Worm (Caenorhabditis elegans) whole organism, L1 larva: ENCODE data around the gene F49E8.6.

Source experiments
- C04F5.9 ChIP-seq: sonication (generic microtip); optimal IDR thresholded peaks from 2 replicates; lab custom pipeline; 2016; ENCODE audit warnings: missing genetic modification characterization, missing compliant biosample characterization
- C16A3.4 ChIP-seq: fragments of 150-350 bp; optimal IDR thresholded peaks from 2 replicates; lab custom pipeline; 2014; ENCODE audit warnings: missing biosample characterization, missing genetic modification characterization
- C34B4.2 ChIP-seq: sonication (generic microtip); optimal IDR thresholded peaks from 2 replicates; lab custom pipeline; 2017; ENCODE audit warnings: mild to moderate bottlenecking, missing genetic modification characterization, missing compliant biosample characterization
- blmp-1 ChIP-seq: fragments of 150-350 bp; optimal IDR thresholded peaks from 2 replicates; lab custom pipeline; 2014; ENCODE audit warnings: missing biosample characterization, missing genetic modification characterization
- ceh-8 ChIP-seq: fragments of 200-800 bp; sonication (Bioruptor generic); optimal IDR thresholded peaks from 2 replicates; lab custom pipeline; 2018; ENCODE audit warnings: mild to moderate bottlenecking, missing genetic modification characterization, moderate library complexity, missing compliant biosample characterization
- ceh-88 ChIP-seq: fragments of 200-800 bp; sonication (Bioruptor generic); IDR thresholded peaks from 2 replicates; pipeline ENCODE4 v1.3.6; 2022; ENCODE audit warnings: missing genetic modification characterization, missing compliant biosample characterization
- ceh-90 ChIP-seq: sonication (generic microtip); optimal IDR thresholded peaks from 2 replicates; lab custom pipeline; 2016; ENCODE audit warnings: missing genetic modification characterization, missing compliant biosample characterization
- dpl-1 ChIP-seq, 3 experiments: fragments of 150-350 bp in 2 of 3; sonication (generic microtip) in 1 of 3; optimal IDR thresholded peaks; 2 replicates each; lab custom pipeline; 2014 to 2017; ENCODE audit warnings: missing biosample characterization in 3 of 3, missing genetic modification characterization in 3 of 3, missing genetic modification reagents in 3 of 3
- efl-1 ChIP-seq, 4 experiments: fragments of 150-350 bp; optimal IDR thresholded peaks in 3 of 4; peaks in 1 of 4; 1 replicate in 1 of 4; 2 replicates in 3 of 4; lab custom pipeline; 2014; ENCODE audit warnings: missing biosample characterization in 2 of 4, missing genetic modification characterization in 2 of 4, missing genetic modification reagents in 2 of 4
- efl-3 ChIP-seq: fragments of 200-800 bp; sonication (Bioruptor generic); optimal IDR thresholded peaks from 2 replicates; lab custom pipeline; 2018; ENCODE audit warnings: mild to moderate bottlenecking, missing genetic modification characterization, missing compliant biosample characterization
- egl-13 ChIP-seq: sonication (generic microtip); optimal IDR thresholded peaks from 2 replicates; lab custom pipeline; 2016; ENCODE audit warnings: missing genotype, missing genetic modification reagents, missing genetic modification characterization, missing compliant biosample characterization
- egl-27 ChIP-seq, 2 experiments: fragments of 150-350 bp in 1 of 2; sonication (generic microtip); optimal IDR thresholded peaks; 3 replicates each; lab custom pipeline; 2017 to 2018; ENCODE audit warnings: missing biosample characterization in 2 of 2, missing genetic modification characterization in 2 of 2, missing genetic modification reagents in 2 of 2
- elt-2 ChIP-seq: sonication (generic microtip); optimal IDR thresholded peaks from 2 replicates; lab custom pipeline; 2016; ENCODE audit warnings: missing genetic modification characterization, mild to moderate bottlenecking, inconsistent platforms, missing compliant biosample characterization, missing genetic modification reagents
- elt-3 ChIP-seq, 6 experiments: fragments of 150-350 bp in 1 of 6; sonication (generic microtip); optimal IDR thresholded peaks; 2 replicates each; lab custom pipeline; 2017 to 2018; ENCODE audit warnings: missing biosample characterization in 6 of 6, missing genetic modification characterization in 6 of 6, inconsistent platforms in 1 of 6
- fkh-10 ChIP-seq: sonication (generic microtip); optimal IDR thresholded peaks from 2 replicates; lab custom pipeline; 2017; ENCODE audit warnings: missing biosample characterization, missing genetic modification reagents, missing genetic modification characterization
- fkh-4 ChIP-seq: sonication (generic microtip); optimal IDR thresholded peaks from 2 replicates; lab custom pipeline; 2016; ENCODE audit warnings: missing compliant biosample characterization, missing genetic modification characterization, borderline replicate concordance
- grh-1 ChIP-seq: fragments of 200-800 bp; sonication (Bioruptor generic); IDR thresholded peaks from 2 replicates; pipeline ENCODE4 v1.3.6; 2022; ENCODE audit warnings: missing genetic modification reagents, missing genetic modification characterization, missing compliant biosample characterization
- hlh-17 ChIP-seq: fragments of 200-800 bp; sonication (Bioruptor generic); optimal IDR thresholded peaks from 2 replicates; lab custom pipeline; 2018; ENCODE audit warnings: missing genetic modification characterization, mild to moderate bottlenecking, missing compliant biosample characterization, moderate library complexity, borderline replicate concordance
- hlh-4 ChIP-seq: sonication (generic microtip); optimal IDR thresholded peaks from 2 replicates; lab custom pipeline; 2016; ENCODE audit warnings: mild to moderate bottlenecking, missing genetic modification characterization, missing compliant biosample characterization
- irx-1 ChIP-seq: sonication (generic microtip); optimal IDR thresholded peaks from 2 replicates; lab custom pipeline; 2016; ENCODE audit warnings: missing genetic modification characterization, missing compliant biosample characterization
- lin-13 ChIP-seq: fragments of 150-350 bp; optimal IDR thresholded peaks from 2 replicates; lab custom pipeline; 2014; ENCODE audit warnings: missing biosample characterization, missing genetic modification reagents, missing genetic modification characterization
- lin-14 ChIP-seq: fragments of 200-800 bp; sonication (Bioruptor generic); optimal IDR thresholded peaks from 2 replicates; lab custom pipeline; 2018; ENCODE audit warnings: mild to moderate bottlenecking, missing genetic modification characterization, moderate library complexity, missing compliant biosample characterization
- lin-15B ChIP-seq: fragments of 150-350 bp; sonication (generic microtip); optimal IDR thresholded peaks from 3 replicates; lab custom pipeline; 2014; ENCODE audit warnings: missing biosample characterization, missing genetic modification characterization
- lin-35 ChIP-seq, 2 experiments: fragments of 150-350 bp; optimal IDR thresholded peaks; 2 replicates each; lab custom pipeline; 2014; ENCODE audit warnings: missing biosample characterization in 2 of 2, missing genetic modification characterization in 2 of 2, missing genetic modification reagents in 2 of 2
- lin-39 ChIP-seq: fragments of 150-350 bp; optimal IDR thresholded peaks from 2 replicates; lab custom pipeline; 2014; ENCODE audit warnings: missing biosample characterization, missing genetic modification reagents, missing genetic modification characterization
- lsy-2 ChIP-seq, 2 experiments: fragments of 150-350 bp; optimal IDR thresholded peaks; 2 replicates each; lab custom pipeline; 2014; ENCODE audit warnings: missing biosample characterization in 2 of 2, missing genetic modification characterization in 2 of 2
- mdl-1 ChIP-seq, 2 experiments: fragments of 150-350 bp; optimal IDR thresholded peaks; 2 replicates each; lab custom pipeline; 2014 to 2017; ENCODE audit warnings: missing biosample characterization in 2 of 2, missing genetic modification characterization in 2 of 2, inconsistent platforms in 1 of 2
- mef-2 ChIP-seq: fragments of 150-350 bp; optimal IDR thresholded peaks from 2 replicates; lab custom pipeline; 2014; ENCODE audit warnings: missing biosample characterization, missing genetic modification characterization
- mep-1 ChIP-seq: fragments of 150-350 bp; optimal IDR thresholded peaks from 2 replicates; lab custom pipeline; 2014; ENCODE audit warnings: missing biosample characterization, missing genetic modification characterization
- nhr-11 ChIP-seq: fragments of 150-350 bp; optimal IDR thresholded peaks from 2 replicates; lab custom pipeline; 2014; ENCODE audit warnings: missing biosample characterization, missing genetic modification characterization
- nhr-12 ChIP-seq: sonication (generic microtip); optimal IDR thresholded peaks from 2 replicates; lab custom pipeline; 2017; ENCODE audit warnings: missing biosample characterization, missing genetic modification characterization
- nhr-20 ChIP-seq: sonication (generic microtip); optimal IDR thresholded peaks from 2 replicates; lab custom pipeline; 2016; ENCODE audit warnings: mild to moderate bottlenecking, missing genetic modification characterization, missing compliant biosample characterization
- nhr-237 ChIP-seq: fragments of 150-350 bp; optimal IDR thresholded peaks from 2 replicates; lab custom pipeline; 2014; ENCODE audit warnings: missing biosample characterization, missing genetic modification characterization
- nhr-28 ChIP-seq: fragments of 150-350 bp; optimal IDR thresholded peaks from 2 replicates; lab custom pipeline; 2014; ENCODE audit warnings: missing biosample characterization, missing genetic modification characterization
- nhr-77 ChIP-seq: fragments of 150-350 bp; optimal IDR thresholded peaks from 2 replicates; lab custom pipeline; 2014; ENCODE audit warnings: missing biosample characterization, missing genetic modification characterization
- nhr-84 ChIP-seq: sonication (generic microtip); optimal IDR thresholded peaks from 2 replicates; lab custom pipeline; 2017; ENCODE audit warnings: missing biosample characterization, missing genetic modification characterization
- nhr-90 ChIP-seq: sonication (generic microtip); optimal IDR thresholded peaks from 2 replicates; lab custom pipeline; 2016; ENCODE audit warnings: mild to moderate bottlenecking, missing genetic modification characterization, missing compliant biosample characterization; ENCODE audit not compliant: poor library complexity
- rnt-1 ChIP-seq: sonication (generic microtip); optimal IDR thresholded peaks from 2 replicates; lab custom pipeline; 2016; ENCODE audit warnings: mild to moderate bottlenecking, missing genetic modification characterization, moderate library complexity, missing compliant biosample characterization
- skn-1 ChIP-seq: fragments of 150-350 bp; optimal IDR thresholded peaks from 2 replicates; lab custom pipeline; 2014; ENCODE audit warnings: missing biosample characterization, missing genetic modification characterization
- snpc-4 ChIP-seq: fragments of 150-350 bp; optimal IDR thresholded peaks from 2 replicates; lab custom pipeline; 2014; ENCODE audit warnings: missing biosample characterization, missing genetic modification characterization
- snu-23 ChIP-seq: sonication (generic microtip); optimal IDR thresholded peaks from 2 replicates; lab custom pipeline; 2016; ENCODE audit warnings: missing genetic modification characterization, missing compliant biosample characterization
- sptf-1 ChIP-seq: fragments of 150-350 bp; optimal IDR thresholded peaks from 2 replicates; lab custom pipeline; 2014; ENCODE audit warnings: missing biosample characterization, missing genetic modification characterization
- sup-37 ChIP-seq: fragments of 200-800 bp; sonication (Bioruptor generic); optimal IDR thresholded peaks from 2 replicates; lab custom pipeline; 2018; ENCODE audit warnings: mild to moderate bottlenecking, missing genetic modification characterization, missing compliant biosample characterization
- swsn-7 ChIP-seq: sonication (generic microtip); optimal IDR thresholded peaks from 2 replicates; lab custom pipeline; 2016; ENCODE audit warnings: missing genetic modification characterization, missing compliant biosample characterization
- tlp-1 ChIP-seq: fragments of 150-350 bp; optimal IDR thresholded peaks from 2 replicates; lab custom pipeline; 2014; ENCODE audit warnings: missing biosample characterization, missing genetic modification characterization
- unc-130 ChIP-seq: fragments of 150-350 bp; optimal IDR thresholded peaks from 2 replicates; lab custom pipeline; 2017; ENCODE audit warnings: missing biosample characterization, missing genetic modification characterization, inconsistent platforms
- unc-30 ChIP-seq: sonication (generic microtip); optimal IDR thresholded peaks from 2 replicates; lab custom pipeline; 2017; ENCODE audit warnings: missing biosample characterization, missing genetic modification characterization
- unc-62 ChIP-seq: fragments of 150-350 bp; optimal IDR thresholded peaks from 2 replicates; lab custom pipeline; 2014; ENCODE audit warnings: missing biosample characterization, missing genetic modification reagents, missing genetic modification characterization
- unc-86 ChIP-seq: sonication (generic microtip); optimal IDR thresholded peaks from 2 replicates; lab custom pipeline; 2016; ENCODE audit warnings: missing genetic modification characterization, missing compliant biosample characterization
- zag-1 ChIP-seq: fragments of 150-350 bp; optimal IDR thresholded peaks from 2 replicates; lab custom pipeline; 2014; ENCODE audit warnings: missing biosample characterization, missing genetic modification characterization
- zip-4 ChIP-seq: fragments of 200-800 bp; sonication (Bioruptor generic); optimal IDR thresholded peaks from 2 replicates; lab custom pipeline; 2018; ENCODE audit warnings: mild to moderate bottlenecking, missing genetic modification characterization, moderate library complexity, missing compliant biosample characterization
- ztf-11 ChIP-seq, 2 experiments: sonication (generic microtip); optimal IDR thresholded peaks; 2 replicates each; lab custom pipeline; 2016 to 2017; ENCODE audit warnings: missing genetic modification characterization in 2 of 2, missing biosample characterization in 1 of 2, missing compliant biosample characterization in 1 of 2

Gene F49E8.6

ce11 chrIV:7512617-7513233, 41.7 kb downstream of the F49E8.6 start, which contains the start of the genes plc-4 and R05G6.4:
TSS of gene plc-4 (minus strand) at chrIV:7512667.
TSS of gene R05G6.4 (plus strand) at chrIV:7513233.
- TF ChIP-seq nhr-90 (tag; lab: Kevin White, UChicago) (peak; percentile 52), lin-14 (GFP tag; lab: Kevin White, UChicago) (peak; percentile 48), ceh-8 (no peak), egl-13 (tag; lab: Kevin White, UChicago) (no peak), mef-2 (tag; lab: Kevin White, UChicago) (no peak), hlh-17 (GFP tag; lab: Kevin White, UChicago) (no peak), zag-1 (no peak), skn-1 (tag; lab: Kevin White, UChicago) (no peak), fkh-4 (tag; lab: Kevin White, UChicago) (no peak), ztf-11 (tag; optimal IDR thresholded peaks at IDR 0.05; lab: Kevin White, UChicago) (no peak), grh-1 (GFP tag; lab: Robert Waterston, UW) (no peak), C16A3.4 (tag; lab: Kevin White, UChicago) (peak; percentile 60), nhr-28 (tag; lab: Kevin White, UChicago) (no peak), sup-37 (GFP tag; lab: Kevin White, UChicago) (no peak), ceh-90 (tag; lab: Kevin White, UChicago) (no peak), snpc-4 (tag; lab: Kevin White, UChicago) (no peak), sptf-1 (tag; lab: Kevin White, UChicago) (no peak), hlh-4 (no peak), lin-13 (GFP tag; lab: Kevin White, UChicago) (no peak), zip-4 (GFP tag; lab: Kevin White, UChicago) (no peak), irx-1 (tag; lab: Kevin White, UChicago) (no peak), blmp-1 (tag; lab: Kevin White, UChicago) (peak; percentile 53), unc-30 (tag; lab: Kevin White, UChicago) (no peak), efl-1 (optimal IDR thresholded peaks at IDR 0.05; lab: Kevin White, UChicago) (peak; percentile 29 to 63), efl-1 (GFP tag; optimal IDR thresholded peaks at IDR 0.05 in 1 of 2; lab: Kevin White, UChicago) (peak; percentile 44 to 55), snu-23 (GFP tag; lab: Kevin White, UChicago) (peak; percentile 56), nhr-11 (no peak), nhr-20 (peak; percentile 52), lin-35 (GFP tag; optimal IDR thresholded peaks at IDR 0.05; lab: Kevin White, UChicago) (peak; percentile 42 to 65), fkh-10 (GFP tag; lab: Kevin White, UChicago) (no peak), C34B4.2 (tag; lab: Kevin White, UChicago) (no peak), unc-130 (tag; lab: Kevin White, UChicago) (no peak), nhr-77 (tag; lab: Kevin White, UChicago) (peak; percentile 16), elt-2 (tag; lab: Kevin White, UChicago) (no peak), egl-27 (tag; optimal IDR thresholded peaks at IDR 0.05; lab: Kevin White, UChicago) (no peak), elt-3 (tag; optimal IDR thresholded peaks at IDR 0.05; lab: Kevin White, UChicago) (peak in 2 of 6 experiments; percentile 3 to 52), mep-1 (tag; lab: Kevin White, UChicago) (peak; percentile 57), unc-86 (tag; lab: Kevin White, UChicago) (no peak), nhr-84 (no peak), rnt-1 (tag; lab: Kevin White, UChicago) (peak; percentile 7), nhr-12 (tag; lab: Kevin White, UChicago) (no peak), ceh-88 (GFP tag; lab: Robert Waterston, UW) (no peak), dpl-1 (GFP tag; optimal IDR thresholded peaks at IDR 0.05; lab: Kevin White, UChicago) (peak; percentile 37 to 59 (median 55)), lin-15B (tag; lab: Kevin White, UChicago) (no peak), swsn-7 (tag; lab: Kevin White, UChicago) (peak; percentile 42), mdl-1 (tag; optimal IDR thresholded peaks at IDR 0.05; lab: Kevin White, UChicago) (no peak), lin-39 (no peak), unc-62 (GFP tag; lab: Kevin White, UChicago) (no peak), nhr-237 (tag; lab: Kevin White, UChicago) (no peak), tlp-1 (no peak), efl-3 (GFP tag; lab: Kevin White, UChicago) (no peak), C04F5.9 (tag; lab: Kevin White, UChicago) (no peak), lsy-2 (tag; optimal IDR thresholded peaks at IDR 0.05; lab: Kevin White, UChicago) (peak; percentile 53 to 68)
